Fruit fly (Drosophila melanogaster): ENCODE measurements around the gene COX5BL.

COX5BL gene

dm6 chr2L:6526996-6527395 is 32.2 kb upstream of the COX5BL start (continued):
- no peak for TF ChIP-seq CG11085 (GFP tag; IDR thresholded peaks at IDR 0.05)
- no peak for TF ChIP-seq CG8281 (tag; optimal IDR thresholded peaks at IDR 0.05)
- TF ChIP-seq CG1529 (GFP tag; optimal IDR thresholded peaks at IDR 0.05): no peak
- no peak for TF ChIP-seq rib (GFP tag; IDR thresholded peaks at IDR 0.05)
- TF ChIP-seq Med (GFP tag): peak; percentile 86
- no peak for TF ChIP-seq Hr51 (GFP tag; optimal IDR thresholded peaks at IDR 0.05)

dm6 chr2L:6530952-6531512 is 28.2 kb upstream of the COX5BL start:
- TF ChIP-seq twi (tag; optimal IDR thresholded peaks at IDR 0.05) (peak; percentile 93), pros (GFP tag; optimal IDR thresholded peaks at IDR 0.05) (peak; percentile 75), tin (GFP tag; optimal IDR thresholded peaks at IDR 0.05) (peak; percentile 10), HLHmδ (GFP tag; optimal IDR thresholded peaks at IDR 0.05) (no peak), CG33213 (GFP tag; optimal IDR thresholded peaks at IDR 0.05) (no peak), kni (GFP tag; optimal IDR thresholded peaks at IDR 0.05) (peak; percentile 19), CG2678 (tag; optimal IDR thresholded peaks at IDR 0.05) (no peak), crol (GFP tag; IDR thresholded peaks at IDR 0.05) (peak; percentile 51), CG10321 (GFP tag; IDR thresholded peaks at IDR 0.05) (0 out of 2 replicates have a peak, but pooled peaks have one; percentile 11), CG2199 (GFP tag; IDR thresholded peaks at IDR 0.05) (0 out of 3 replicates have a peak, but pooled peaks have one; percentile 59), zf30C (GFP tag; optimal IDR thresholded peaks at IDR 0.05) (peak; percentile 57), Deaf1 (tag; optimal IDR thresholded peaks at IDR 0.05) (peak; percentile 20)

dm6 chr2L:6531985-6532699 is 27.1 kb upstream of the COX5BL start:
- TF ChIP-seq amos (GFP tag; IDR thresholded peaks at IDR 0.05; ENCODE audit: partially characterized antibody) (0 out of 2 replicates have a peak, but pooled peaks have one; percentile 5), sens (GFP tag) (peak; percentile 32), Nf-YC (tag; optimal IDR thresholded peaks at IDR 0.05) (peak; percentile 75), twi (tag; optimal IDR thresholded peaks at IDR 0.05) (peak; percentile 94), Aef1 (GFP tag; IDR thresholded peaks at IDR 0.05) (no peak), Optix (GFP tag; IDR thresholded peaks at IDR 0.05) (no peak), zen2 (GFP tag; IDR thresholded peaks at IDR 0.05; ENCODE audit: partially characterized antibody) (no peak), Med (GFP tag) (peak; percentile 49), CG16813 (GFP tag; IDR thresholded peaks at IDR 0.05; ENCODE audit: partially characterized antibody) (0 out of 3 replicates have a peak, but pooled peaks have one; percentile 19), Nf-YB (GFP tag; optimal IDR thresholded peaks at IDR 0.05) (peak; percentile 77), ewg (GFP tag; optimal IDR thresholded peaks at IDR 0.05) (peak; percentile 24), vvl (GFP tag; IDR thresholded peaks at IDR 0.05) (no peak), tin (GFP tag; optimal IDR thresholded peaks at IDR 0.05) (no peak), CG16779 (GFP tag; IDR thresholded peaks at IDR 0.05) (no peak), CG13424 (tag; optimal IDR thresholded peaks at IDR 0.05) (no peak)

dm6 chr2L:6532977-6533376 is 26.3 kb upstream of the COX5BL start:
- TF ChIP-seq CG1832 (GFP tag; optimal IDR thresholded peaks at IDR 0.05): no peak
- 0 out of 2 replicates have a peak, but pooled peaks have one; percentile 9 for TF ChIP-seq crol (GFP tag; IDR thresholded peaks at IDR 0.05)

- peak; percentile 3 for TF ChIP-seq Med (GFP tag)
- TF ChIP-seq CG14860 (GFP tag; IDR thresholded peaks at IDR 0.05; ENCODE audit: partially characterized antibody): no peak
- TF ChIP-seq sisA (GFP tag; IDR thresholded peaks at IDR 0.05): 0 out of 2 replicates have a peak, but pooled peaks have one; percentile 10
- TF ChIP-seq CG6791 (GFP tag; IDR thresholded peaks at IDR 0.05; ENCODE audit: partially characterized antibody): 0 out of 3 replicates have a peak, but pooled peaks have one; percentile 11
- no peak for TF ChIP-seq CG12744 (GFP tag; optimal IDR thresholded peaks at IDR 0.05)
Measured at dm6 chr2L:6533719-6534118, 25.5 kb upstream of the COX5BL start.
